Worm (Caenorhabditis elegans) whole organism, L3 larva: Measurements from ENCODE around the gene srg-20.
"Not testable (repeated sequence)": the region's sequence is repeated elsewhere in the genome, so short reads cannot be mapped to it uniquely, and the experiment has no call there.

Experiments used
- ZK546.5 ChIP-seq: sonication (generic microtip); optimal IDR thresholded peaks from 2 replicates; lab custom pipeline; 2017; ENCODE audit warnings: missing biosample characterization, missing genetic modification characterization
- eor-1 ChIP-seq, 2 experiments: fragments of 150-350 bp; optimal IDR thresholded peaks; 2 replicates each; lab custom pipeline; 2014 to 2018; ENCODE audit warnings: missing biosample characterization in 2 of 2, missing genetic modification characterization in 2 of 2
- fkh-10 ChIP-seq: sonication (generic microtip); optimal IDR thresholded peaks from 2 replicates; lab custom pipeline; 2017; ENCODE audit warnings: missing biosample characterization, missing genetic modification reagents, missing genetic modification characterization
- fos-1 ChIP-seq: fragments of 150-350 bp; optimal IDR thresholded peaks from 2 replicates; lab custom pipeline; 2014; ENCODE audit warnings: missing biosample characterization, missing genetic modification characterization
- mdl-1 ChIP-seq: fragments of 150-350 bp; optimal IDR thresholded peaks from 2 replicates; lab custom pipeline; 2014; ENCODE audit warnings: missing biosample characterization, missing genetic modification characterization
- nhr-237 ChIP-seq: fragments of 150-350 bp; optimal IDR thresholded peaks from 2 replicates; lab custom pipeline; 2014; ENCODE audit warnings: missing biosample characterization, missing genetic modification characterization
- pha-4 ChIP-seq: fragments of 150-350 bp; optimal IDR thresholded peaks from 2 replicates; lab custom pipeline; 2014; ENCODE audit warnings: missing biosample characterization, missing genetic modification reagents, missing genetic modification characterization
- skn-1 ChIP-seq: fragments of 150-350 bp; optimal IDR thresholded peaks from 2 replicates; lab custom pipeline; 2014; ENCODE audit warnings: missing biosample characterization, missing genetic modification characterization
- snpc-4 ChIP-seq: fragments of 150-350 bp; optimal IDR thresholded peaks from 2 replicates; lab custom pipeline; 2014; ENCODE audit warnings: missing biosample characterization, missing genetic modification characterization

- TF ChIP-seq eor-1 (tag; optimal IDR thresholded peaks at IDR 0.05; lab: Kevin White, UChicago); ZK546.5; pha-4; fkh-10; nhr-237; mdl-1; skn-1 (tag; lab: Kevin White, UChicago); snpc-4 (tag; lab: Kevin White, UChicago); fos-1 (tag; lab: Kevin White, UChicago): not testable (repeated sequence)
Observed at ce11 chrII:1659729-1660128, 23.2 kb downstream of the srg-20 start.
